Fruit fly (Drosophila melanogaster): ENCODE results near the gene lili.

- TF ChIP-seq ovo (GFP tag; optimal IDR thresholded peaks at IDR 0.05), result no peak
- no peak for TF ChIP-seq bab1 (GFP tag; optimal IDR thresholded peaks at IDR 0.05)
- no peak for TF ChIP-seq CG7101 (tag; optimal IDR thresholded peaks at IDR 0.05)
Measured at dm6 chr3R:24862574-24863089, 48.8 kb upstream of the lili start, which contains the start of gene CG7016.

Data from whole organism, adult.